Worm (Caenorhabditis elegans): ENCODE data around the gene col-170.

- no peak for TF ChIP-seq fos-1 (tag; optimal IDR thresholded peaks at IDR 0.05)
- no peak for TF ChIP-seq lin-13 (GFP tag; optimal IDR thresholded peaks at IDR 0.05)
Measured at ce11 chrX:6365715-6366114, 34.2 kb downstream of the col-170 start, which contains the start of gene C03B1.3.

Measured in whole organism, L4 larva.